Worm (Caenorhabditis elegans) whole organism, L3 larva: ENCODE results near the gene max-1.

Source experiments
- ceh-16 ChIP-seq: sonication (generic microtip); optimal IDR thresholded peaks from 2 replicates; lab custom pipeline; 2017; ENCODE audit warnings: missing biosample characterization, missing genetic modification characterization
- ceh-28 ChIP-seq: fragments of 150-350 bp; optimal IDR thresholded peaks from 2 replicates; lab custom pipeline; 2014; ENCODE audit warnings: missing biosample characterization, missing genetic modification reagents, missing genetic modification characterization
- ceh-82 ChIP-seq: fragments of 150-350 bp; optimal IDR thresholded peaks from 2 replicates; lab custom pipeline; 2014; ENCODE audit warnings: missing biosample characterization, missing genetic modification characterization
- ceh-9 ChIP-seq: sonication (generic microtip); optimal IDR thresholded peaks from 2 replicates; lab custom pipeline; 2018; ENCODE audit warnings: missing biosample characterization, missing genetic modification characterization
- daf-12 ChIP-seq: fragments of 150-350 bp; optimal IDR thresholded peaks from 2 replicates; lab custom pipeline; 2014; ENCODE audit warnings: missing biosample characterization, missing genetic modification reagents, missing genetic modification characterization
- egl-5 ChIP-seq: fragments of 150-350 bp; optimal IDR thresholded peaks from 2 replicates; lab custom pipeline; 2017; ENCODE audit warnings: missing biosample characterization, missing genetic modification reagents, missing genetic modification characterization, inconsistent platforms
- elt-1 ChIP-seq: fragments of 150-350 bp; optimal IDR thresholded peaks from 2 replicates; lab custom pipeline; 2014; ENCODE audit warnings: missing biosample characterization, missing genetic modification characterization
- elt-2 ChIP-seq: sonication (generic microtip); optimal IDR thresholded peaks from 2 replicates; lab custom pipeline; 2016; ENCODE audit warnings: missing genetic modification reagents, mild to moderate bottlenecking, missing genetic modification characterization, missing compliant biosample characterization
- elt-3 ChIP-seq, 3 experiments: fragments of 150-350 bp in 1 of 3; sonication (generic microtip) in 2 of 3; optimal IDR thresholded peaks; 2 replicates in 2 of 3; 4 replicates in 1 of 3; lab custom pipeline; 2014 to 2017; ENCODE audit warnings: missing biosample characterization in 3 of 3, missing genetic modification characterization in 3 of 3
- fkh-10 ChIP-seq: sonication (generic microtip); optimal IDR thresholded peaks from 2 replicates; lab custom pipeline; 2017; ENCODE audit warnings: missing biosample characterization, missing genetic modification reagents, missing genetic modification characterization
- fkh-2 ChIP-seq: fragments of 150-350 bp; optimal IDR thresholded peaks from 2 replicates; lab custom pipeline; 2014; ENCODE audit warnings: missing biosample characterization, missing genetic modification reagents, missing genetic modification characterization
- hmg-11 ChIP-seq: sonication (generic microtip); optimal IDR thresholded peaks from 2 replicates; lab custom pipeline; 2016; ENCODE audit warnings: missing genetic modification characterization, missing compliant biosample characterization
- jun-1 ChIP-seq: fragments of 150-350 bp; optimal IDR thresholded peaks from 2 replicates; lab custom pipeline; 2014; ENCODE audit warnings: missing biosample characterization, missing genetic modification reagents, missing genetic modification characterization
- lin-39 ChIP-seq: fragments of 150-350 bp; optimal IDR thresholded peaks from 2 replicates; lab custom pipeline; 2018; ENCODE audit warnings: missing biosample characterization, missing genetic modification reagents, missing genetic modification characterization
- nfya-1 ChIP-seq: sonication (generic microtip); optimal IDR thresholded peaks from 2 replicates; lab custom pipeline; 2017; ENCODE audit warnings: missing genetic modification characterization, mild to moderate bottlenecking, missing compliant biosample characterization, antibody characterized with exemption, moderate library complexity; ENCODE audit not compliant: insufficient read depth
- nhr-11 ChIP-seq: fragments of 150-350 bp; optimal IDR thresholded peaks from 2 replicates; lab custom pipeline; 2014; ENCODE audit warnings: missing biosample characterization, missing genetic modification characterization
- nhr-23 ChIP-seq: fragments of 150-350 bp; optimal IDR thresholded peaks from 2 replicates; lab custom pipeline; 2014; ENCODE audit warnings: missing biosample characterization, missing genetic modification reagents, missing genetic modification characterization
- nhr-237 ChIP-seq: fragments of 150-350 bp; optimal IDR thresholded peaks from 2 replicates; lab custom pipeline; 2014; ENCODE audit warnings: missing biosample characterization, missing genetic modification characterization
- nhr-25 ChIP-seq: sonication (generic microtip); optimal IDR thresholded peaks from 2 replicates; lab custom pipeline; 2017; ENCODE audit warnings: missing biosample characterization, missing genetic modification characterization
- nhr-28 ChIP-seq: fragments of 150-350 bp; optimal IDR thresholded peaks from 2 replicates; lab custom pipeline; 2014; ENCODE audit warnings: missing biosample characterization, missing genetic modification characterization
- nhr-43 ChIP-seq: sonication (generic microtip); optimal IDR thresholded peaks from 2 replicates; lab custom pipeline; 2016; ENCODE audit warnings: mild to moderate bottlenecking, missing genetic modification characterization, missing compliant biosample characterization; ENCODE audit not compliant: poor library complexity, severe bottlenecking
- nhr-67 ChIP-seq: fragments of 150-350 bp; optimal IDR thresholded peaks from 2 replicates; lab custom pipeline; 2014; ENCODE audit warnings: missing biosample characterization, missing genetic modification characterization
- sea-2 ChIP-seq: fragments of 150-350 bp; sonication (generic microtip); optimal IDR thresholded peaks from 4 replicates; lab custom pipeline; 2014; ENCODE audit warnings: missing biosample characterization, missing genetic modification reagents, missing genetic modification characterization
- snpc-4 ChIP-seq: fragments of 150-350 bp; optimal IDR thresholded peaks from 2 replicates; lab custom pipeline; 2014; ENCODE audit warnings: missing biosample characterization, missing genetic modification characterization
- tbx-2 ChIP-seq: sonication (generic microtip); optimal IDR thresholded peaks from 2 replicates; lab custom pipeline; 2016; ENCODE audit warnings: mild to moderate bottlenecking, missing genetic modification characterization, missing compliant biosample characterization
- unc-62 ChIP-seq: fragments of 150-350 bp; sonication (generic microtip); optimal IDR thresholded peaks from 4 replicates; lab custom pipeline; 2014; ENCODE audit warnings: missing biosample characterization, missing genetic modification reagents, missing genetic modification characterization

The max-1 gene

ce11 chrV:13129895-13130294, 9.9 kb upstream of the max-1 start, which contains the start of gene eat-6:
Gene eat-6 (minus strand): TSS chrV:13129995.
- TF ChIP-seq fkh-2 (tag; lab: Kevin White, UChicago) = no peak
- TF ChIP-seq fkh-10 (GFP tag; lab: Kevin White, UChicago) = no peak
- no peak for TF ChIP-seq nhr-28 (tag; lab: Kevin White, UChicago)
- TF ChIP-seq nhr-25 (tag; lab: Kevin White, UChicago) = peak; percentile 34
- no peak for TF ChIP-seq nfya-1 (tag; lab: Kevin White, UChicago)
- TF ChIP-seq, all 47 proteins: peak for 1

ce11 chrV:13121266-13121665, 1.2 kb upstream of the max-1 start:
- TF ChIP-seq daf-12 (no peak), nhr-11 (tag; lab: Kevin White, UChicago) (no peak), nfya-1 (tag; lab: Kevin White, UChicago) (no peak), nhr-23 (no peak), ceh-16 (tag; lab: Kevin White, UChicago) (no peak), ceh-9 (no peak), elt-1 (tag; lab: Kevin White, UChicago) (no peak), elt-2 (tag; lab: Kevin White, UChicago) (no peak), nhr-43 (tag; lab: Kevin White, UChicago) (no peak), elt-3 (tag; optimal IDR thresholded peaks at IDR 0.05; lab: Kevin White, UChicago) (no peak), egl-5 (tag; lab: Kevin White, UChicago) (no peak), tbx-2 (no peak), nhr-67 (tag; lab: Kevin White, UChicago) (no peak), lin-39 (tag; lab: Kevin White, UChicago) (no peak)

DNA sequence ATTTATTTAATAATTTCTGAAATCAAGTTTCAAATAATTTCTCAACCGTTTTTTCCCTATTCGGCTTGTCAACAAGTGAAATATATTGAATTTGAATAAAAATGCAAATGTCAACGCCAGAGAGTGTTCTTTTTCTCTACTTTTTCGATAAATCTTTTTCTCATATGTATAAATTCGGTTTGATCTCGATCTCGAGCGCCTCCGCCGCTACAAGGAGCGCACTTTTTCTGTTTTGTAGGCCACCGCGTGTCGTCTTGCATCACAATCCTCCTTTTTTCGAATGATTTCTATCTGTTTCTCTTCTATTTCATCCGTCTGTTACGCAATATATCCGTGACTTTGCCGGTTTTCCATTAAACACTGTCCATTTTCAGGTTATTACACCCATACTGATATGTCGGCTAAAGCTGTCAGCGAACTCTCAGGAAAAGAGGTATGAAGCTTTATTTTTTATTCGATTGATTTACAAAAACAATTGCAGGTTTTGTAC, 3.9 kb downstream of the max-1 start, which contains the start of gene acly-2:
acly-2 (plus strand) TSS at position 375 of the 490 bp plus-strand sequence.
- TF ChIP-seq jun-1 (no peak), nhr-43 (tag; lab: Kevin White, UChicago) (no peak), egl-5 (tag; lab: Kevin White, UChicago) (no peak), fkh-10 (GFP tag; lab: Kevin White, UChicago) (no peak), nhr-23 (peak; percentile 24), daf-12 (no peak)

DNA sequence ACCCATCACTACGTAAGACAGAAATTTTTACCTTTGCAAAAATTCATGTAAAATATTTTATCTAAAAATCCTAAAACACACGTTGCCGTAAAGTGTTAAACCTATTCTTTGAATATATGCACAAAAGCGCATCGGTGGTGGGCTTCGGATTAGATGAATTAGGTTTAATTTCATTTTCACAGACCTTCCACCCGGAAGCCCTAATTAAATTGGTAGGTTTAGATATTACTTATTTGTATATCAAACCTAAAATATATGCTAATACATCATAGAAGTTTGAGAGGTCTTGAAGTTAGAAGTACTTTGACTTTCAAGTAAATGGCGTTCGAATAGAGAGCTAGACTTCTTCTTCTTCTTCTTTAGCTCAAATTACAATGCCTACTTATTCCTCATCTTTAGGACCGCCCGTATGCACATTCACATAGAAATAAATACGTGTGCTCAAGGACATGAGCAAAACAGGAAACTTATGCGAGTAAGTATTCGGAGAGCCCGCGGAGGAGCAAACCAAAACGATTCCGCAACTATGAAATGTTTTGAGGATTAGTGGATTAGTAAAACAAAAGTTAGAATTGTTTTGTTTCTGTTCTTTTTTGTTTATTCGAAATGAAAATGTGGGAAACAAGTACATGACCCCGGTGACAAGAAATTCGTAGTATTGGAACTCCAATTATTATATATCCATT, 5.3 kb downstream of the max-1 start:
- TF ChIP-seq nhr-43 (tag; lab: Kevin White, UChicago) (no peak), elt-1 (tag; lab: Kevin White, UChicago) (no peak), ceh-82 (tag; lab: Kevin White, UChicago) (no peak), ceh-28 (no peak), nhr-11 (tag; lab: Kevin White, UChicago) (no peak), jun-1 (no peak), fkh-10 (GFP tag; lab: Kevin White, UChicago) (no peak)

- TF ChIP-seq hmg-11 (no peak), unc-62 (GFP tag; lab: Kevin White, UChicago) (peak; percentile 8), elt-1 (tag; lab: Kevin White, UChicago) (peak; percentile 9), lin-39 (tag; lab: Kevin White, UChicago) (no peak), nhr-28 (tag; lab: Kevin White, UChicago) (no peak), sea-2 (GFP tag; lab: Kevin White, UChicago) (no peak), snpc-4 (no peak), elt-2 (tag; lab: Kevin White, UChicago) (no peak), daf-12 (no peak), nhr-25 (tag; lab: Kevin White, UChicago) (no peak)
These were observed 7.0 kb downstream of the max-1 start for ce11 chrV:13112937-13113497.

DNA sequence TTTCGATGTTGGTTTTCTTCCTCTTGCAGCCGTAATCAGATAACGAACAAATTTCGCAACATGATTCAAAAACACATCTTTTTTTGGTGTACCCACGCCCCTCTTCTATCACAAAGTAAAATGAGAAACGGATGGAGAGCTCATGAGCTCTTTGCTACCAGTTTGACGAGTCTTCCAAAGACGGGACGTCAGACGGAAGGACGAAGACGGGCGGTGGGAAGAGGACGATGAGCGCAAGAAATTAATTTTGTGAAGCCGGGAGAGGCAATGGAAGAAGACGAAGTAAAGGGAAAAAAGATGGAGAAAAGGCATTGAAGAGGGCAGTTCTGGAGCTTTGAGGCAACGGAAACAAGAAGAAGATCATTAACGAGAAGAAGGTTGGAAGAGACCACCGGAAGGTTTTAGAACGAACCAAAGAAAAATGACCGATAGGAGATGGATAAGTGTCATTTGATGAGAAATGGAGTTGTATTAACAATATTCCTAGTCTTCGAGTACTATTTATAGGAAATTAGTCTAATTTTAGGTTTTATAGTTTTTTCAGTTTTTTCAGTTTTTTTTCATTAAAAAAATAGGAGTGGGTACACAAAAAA, 8.3 kb downstream of the max-1 start:
- peak; percentile 73 for TF ChIP-seq lin-39 (tag; lab: Kevin White, UChicago)
- no peak for TF ChIP-seq nhr-28 (tag; lab: Kevin White, UChicago)
- TF ChIP-seq elt-1 (tag; lab: Kevin White, UChicago) = peak; percentile 36
- no peak for TF ChIP-seq nhr-237 (tag; lab: Kevin White, UChicago)
